Fruit fly (Drosophila melanogaster): Measurements from ENCODE around the gene Mis12.

DNA sequence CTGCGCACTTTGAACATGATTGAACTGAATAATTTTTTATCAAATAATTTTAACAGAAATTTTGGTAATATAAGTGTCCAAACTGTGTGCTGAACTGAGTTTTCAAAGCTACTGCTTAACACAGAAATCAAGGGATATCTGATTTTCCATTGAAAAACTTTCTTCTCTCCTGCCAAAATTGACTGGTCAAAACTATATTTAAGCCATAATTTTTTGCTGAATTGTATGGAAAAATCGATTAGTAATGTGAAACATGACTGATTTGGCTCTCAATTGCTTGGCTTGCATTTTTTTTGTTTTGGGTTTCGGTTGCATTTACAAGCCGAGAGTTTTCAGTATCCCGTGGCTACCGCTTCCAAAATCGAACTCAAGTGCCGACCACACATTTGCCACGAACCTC is 15.6 kb upstream of the Mis12 start, which contains the start of the genes CG32388 and CG43439:
- TF ChIP-seq Eip78C (GFP tag) = no peak
- no peak for TF ChIP-seq Ets21C (GFP tag; optimal IDR thresholded peaks at IDR 0.05)
- TF ChIP-seq CG6792 (GFP tag; optimal IDR thresholded peaks at IDR 0.05) = no peak
- no peak for TF ChIP-seq CG11902 (GFP tag; optimal IDR thresholded peaks at IDR 0.05)
- no peak for TF ChIP-seq CG8119 (GFP tag; IDR thresholded peaks at IDR 0.05)
- TF ChIP-seq salr (GFP tag; optimal IDR thresholded peaks at IDR 0.05) = no peak
- no peak for TF ChIP-seq Lpt (GFP tag; optimal IDR thresholded peaks at IDR 0.05)
- TF ChIP-seq Gug (GFP tag; IDR thresholded peaks at IDR 0.05) = no peak
- TF ChIP-seq CG6163 (GFP tag; IDR thresholded peaks at IDR 0.05) = no peak
- TF ChIP-seq CG9139 (GFP tag; optimal IDR thresholded peaks at IDR 0.05) = no peak
- TF ChIP-seq CG15336 (GFP tag; IDR thresholded peaks at IDR 0.05) = no peak
- TF ChIP-seq CG32006 (GFP tag; optimal IDR thresholded peaks at IDR 0.05) = no peak
- TF ChIP-seq Hr39 (GFP tag; optimal IDR thresholded peaks at IDR 0.05) = no peak
- TF ChIP-seq CG3919 (GFP tag; optimal IDR thresholded peaks at IDR 0.05) = no peak

Measured in whole organism, prepupa.